Worm (Caenorhabditis elegans) whole organism, young adult: ENCODE results near the gene C54G10.1.
A peak's percentile ranks its signal among the peaks of the same experiment; 100 is the strongest.

Source experiments
- B0035.1 ChIP-seq: sonication (generic microtip); optimal IDR thresholded peaks from 2 replicates; lab custom pipeline; 2016; ENCODE audit warnings: missing genetic modification characterization, mild to moderate bottlenecking, missing compliant biosample characterization, missing genotype, missing genetic modification reagents
- B0261.1 ChIP-seq: sonication (generic microtip); optimal IDR thresholded peaks from 2 replicates; lab custom pipeline; 2016; ENCODE audit warnings: mild to moderate bottlenecking, missing genetic modification characterization, moderate library complexity, missing compliant biosample characterization
- C06A6.2 ChIP-seq: fragments of 200-800 bp; sonication (Bioruptor generic); conservative IDR thresholded peaks from 2 replicates; pipeline ENCODE4 v1.3.6; 2022; ENCODE audit warnings: missing genetic modification characterization, missing compliant biosample characterization
- C17E4.6 ChIP-seq: fragments of 200-800 bp; sonication (Bioruptor generic); IDR thresholded peaks from 2 replicates; pipeline ENCODE4 v1.3.6; 2022; ENCODE audit warnings: missing genetic modification reagents, missing genetic modification characterization, missing compliant biosample characterization
- F22D6.2 ChIP-seq: sonication (generic microtip); optimal IDR thresholded peaks from 2 replicates; lab custom pipeline; 2016; ENCODE audit warnings: mild to moderate bottlenecking, missing genetic modification characterization, missing compliant biosample characterization
- K12H6.12 ChIP-seq: fragments of 200-800 bp; sonication (Bioruptor generic); optimal IDR thresholded peaks from 2 replicates; lab custom pipeline; 2018; ENCODE audit warnings: mild to moderate bottlenecking, missing genetic modification characterization, missing compliant biosample characterization
- T07F8.4 ChIP-seq: sonication (generic microtip); optimal IDR thresholded peaks from 2 replicates; lab custom pipeline; 2016; ENCODE audit warnings: mild to moderate bottlenecking, missing genetic modification characterization, moderate library complexity, missing compliant biosample characterization
- T26A5.8 ChIP-seq: sonication (generic microtip); optimal IDR thresholded peaks from 2 replicates; lab custom pipeline; 2016; ENCODE audit warnings: missing genetic modification characterization, missing compliant biosample characterization
- Y53F4B.3 ChIP-seq: fragments of 200-800 bp; sonication (Bioruptor generic); IDR thresholded peaks from 2 replicates; pipeline ENCODE4 v1.3.6; 2022; ENCODE audit warnings: missing genetic modification reagents, missing genetic modification characterization, missing compliant biosample characterization
- Y53G8AR.9 ChIP-seq: fragments of 200-800 bp; sonication (Bioruptor generic); conservative IDR thresholded peaks from 2 replicates; pipeline ENCODE4 v1.3.6; 2022; ENCODE audit warnings: missing genetic modification reagents, missing genetic modification characterization, missing compliant biosample characterization
- Y56A3A.18 ChIP-seq: fragments of 200-800 bp; sonication (Bioruptor generic); IDR thresholded peaks from 2 replicates; pipeline ENCODE4 v1.3.6; 2022; ENCODE audit warnings: missing genetic modification reagents, missing genetic modification characterization, missing compliant biosample characterization
- Y67H2A.10 ChIP-seq: fragments of 200-800 bp; sonication (Bioruptor generic); conservative IDR thresholded peaks from 2 replicates; pipeline ENCODE4 v1.3.6; 2022; ENCODE audit warnings: missing genetic modification reagents, missing genetic modification characterization, missing compliant biosample characterization
- Y95B8A.8 ChIP-seq: fragments of 200-800 bp; sonication (Bioruptor generic); IDR thresholded peaks from 2 replicates; pipeline ENCODE4 v1.3.6; 2022; ENCODE audit warnings: missing genetic modification reagents, missing genetic modification characterization, missing compliant biosample characterization
- ZK185.1 ChIP-seq: sonication (generic microtip); optimal IDR thresholded peaks from 2 replicates; lab custom pipeline; 2016; ENCODE audit warnings: mild to moderate bottlenecking, missing genetic modification characterization, missing compliant biosample characterization; ENCODE audit not compliant: poor library complexity, severe bottlenecking
- aptf-2 ChIP-seq: fragments of 200-800 bp; sonication (Bioruptor generic); conservative IDR thresholded peaks from 2 replicates; pipeline ENCODE4 v1.3.6; 2022; ENCODE audit warnings: missing genetic modification reagents, missing genetic modification characterization, missing compliant biosample characterization
- aptf-3 ChIP-seq: fragments of 200-800 bp; sonication (Bioruptor generic); IDR thresholded peaks from 2 replicates; pipeline ENCODE4 v1.3.6; 2022; ENCODE audit warnings: missing genetic modification characterization, missing compliant biosample characterization
- ccch-3 ChIP-seq: fragments of 200-800 bp; sonication (Bioruptor generic); optimal IDR thresholded peaks from 2 replicates; lab custom pipeline; 2018; ENCODE audit warnings: mild to moderate bottlenecking, missing genetic modification characterization, missing compliant biosample characterization
- ceh-27 ChIP-seq: fragments of 200-800 bp; sonication (Bioruptor generic); optimal IDR thresholded peaks from 2 replicates; lab custom pipeline; 2018; ENCODE audit warnings: mild to moderate bottlenecking, missing genetic modification characterization, moderate library complexity, missing compliant biosample characterization
- ceh-40 ChIP-seq: fragments of 200-800 bp; sonication (Bioruptor generic); IDR thresholded peaks from 2 replicates; pipeline ENCODE4 v1.3.6; 2022; ENCODE audit warnings: missing genetic modification characterization, missing compliant biosample characterization
- efl-1 ChIP-seq: fragments of 150-350 bp; optimal IDR thresholded peaks from 2 replicates; lab custom pipeline; 2014; ENCODE audit warnings: missing biosample characterization, missing genetic modification reagents, missing genetic modification characterization
- egl-44 ChIP-seq: fragments of 200-800 bp; sonication (Bioruptor generic); IDR thresholded peaks from 2 replicates; pipeline ENCODE4 v1.3.6; 2022; ENCODE audit warnings: missing genetic modification reagents, missing genetic modification characterization, missing compliant biosample characterization
- egrh-3 ChIP-seq: fragments of 200-800 bp; sonication (Bioruptor generic); IDR thresholded peaks from 2 replicates; pipeline ENCODE4 v1.3.6; 2022; ENCODE audit warnings: missing genetic modification reagents, missing genetic modification characterization, missing compliant biosample characterization
- gei-17 ChIP-seq: fragments of 200-800 bp; sonication (Bioruptor generic); optimal IDR thresholded peaks from 2 replicates; lab custom pipeline; 2018; ENCODE audit warnings: mild to moderate bottlenecking, missing genetic modification characterization, missing compliant biosample characterization
- hlh-26 ChIP-seq: fragments of 200-800 bp; sonication (Bioruptor generic); conservative IDR thresholded peaks from 2 replicates; pipeline ENCODE4 v1.3.6; 2022; ENCODE audit warnings: missing genetic modification reagents, missing genetic modification characterization, missing compliant biosample characterization
- lag-1 ChIP-seq: fragments of 200-800 bp; sonication (Bioruptor generic); IDR thresholded peaks from 2 replicates; pipeline ENCODE4 v1.3.6; 2022; ENCODE audit warnings: missing genetic modification reagents, missing genetic modification characterization, missing compliant biosample characterization
- let-526 ChIP-seq: fragments of 200-800 bp; sonication (Bioruptor generic); IDR thresholded peaks from 2 replicates; pipeline ENCODE4 v1.3.6; 2022; ENCODE audit warnings: missing genetic modification reagents, missing genetic modification characterization, missing compliant biosample characterization
- lin-26 ChIP-seq: fragments of 200-800 bp; sonication (Bioruptor generic); IDR thresholded peaks from 2 replicates; pipeline ENCODE4 v1.3.6; 2022; ENCODE audit warnings: missing genetic modification reagents, missing genetic modification characterization, missing compliant biosample characterization
- lin-40 ChIP-seq: sonication (generic microtip); optimal IDR thresholded peaks from 2 replicates; lab custom pipeline; 2016; ENCODE audit warnings: missing genetic modification characterization, mild to moderate bottlenecking, missing compliant biosample characterization, missing genotype, missing genetic modification reagents
- lsy-27 ChIP-seq: sonication (generic microtip); optimal IDR thresholded peaks from 2 replicates; lab custom pipeline; 2017; ENCODE audit warnings: missing genetic modification characterization, mild to moderate bottlenecking, missing compliant biosample characterization, antibody characterized with exemption, missing genotype, borderline replicate concordance; ENCODE audit not compliant: insufficient read depth
- mcd-1 ChIP-seq: fragments of 200-800 bp; sonication (Bioruptor generic); IDR thresholded peaks from 2 replicates; pipeline ENCODE4 v1.3.6; 2022; ENCODE audit warnings: missing genetic modification reagents, missing genetic modification characterization, missing compliant biosample characterization
- mes-4 ChIP-seq: sonication (generic microtip); optimal IDR thresholded peaks from 2 replicates; lab custom pipeline; 2016; ENCODE audit warnings: missing genotype, missing genetic modification characterization, missing compliant biosample characterization
- nfya-1 ChIP-seq: sonication (generic microtip); optimal IDR thresholded peaks from 2 replicates; lab custom pipeline; 2017; ENCODE audit warnings: antibody characterized with exemption, missing compliant biosample characterization, missing genetic modification characterization, borderline replicate concordance; ENCODE audit not compliant: insufficient read depth
- nfya-2 ChIP-seq: fragments of 200-800 bp; sonication (Bioruptor generic); IDR thresholded peaks from 2 replicates; pipeline ENCODE4 v1.3.6; 2022; ENCODE audit warnings: missing genetic modification reagents, missing genetic modification characterization, missing compliant biosample characterization
- nhr-179 ChIP-seq: sonication (generic microtip); optimal IDR thresholded peaks from 2 replicates; lab custom pipeline; 2016; ENCODE audit warnings: mild to moderate bottlenecking, missing genetic modification characterization, missing compliant biosample characterization
- nhr-90 ChIP-seq: sonication (generic microtip); optimal IDR thresholded peaks from 2 replicates; lab custom pipeline; 2016; ENCODE audit warnings: missing genotype, mild to moderate bottlenecking, missing genetic modification characterization, missing compliant biosample characterization
- pha-4 ChIP-seq: fragments of 150-350 bp; sonication (generic microtip); optimal IDR thresholded peaks from 2 replicates; lab custom pipeline; 2014; ENCODE audit warnings: missing biosample characterization, missing genetic modification reagents, missing genetic modification characterization
- rec-8 ChIP-seq, 2 experiments: sonication (generic microtip); optimal IDR thresholded peaks; 2 replicates each; lab custom pipeline; 2016; ENCODE audit warnings: mild to moderate bottlenecking in 2 of 2, missing genetic modification characterization in 2 of 2, missing genetic modification reagents in 2 of 2, missing genotype in 2 of 2, missing biosample characterization in 1 of 2, missing compliant biosample characterization in 1 of 2, moderate library complexity in 1 of 2
- rpc-1 ChIP-seq, 2 experiments: fragments of 150-350 bp in 1 of 2; sonication (generic microtip) in 1 of 2; optimal IDR thresholded peaks; 2 replicates each; lab custom pipeline; 2014 to 2018; ENCODE audit warnings: missing biosample characterization in 1 of 2, missing genetic modification characterization in 1 of 2, missing genetic modification reagents in 1 of 2, missing genotype in 1 of 2
- snpc-1.1 ChIP-seq: sonication (generic microtip); optimal IDR thresholded peaks from 2 replicates; lab custom pipeline; 2017; ENCODE audit warnings: missing genetic modification characterization, mild to moderate bottlenecking, missing compliant biosample characterization, antibody characterized with exemption, moderate library complexity, missing genotype, missing genetic modification reagents; ENCODE audit not compliant: insufficient read depth
- somi-1 ChIP-seq: fragments of 200-800 bp; sonication (Bioruptor generic); optimal IDR thresholded peaks from 2 replicates; lab custom pipeline; 2018; ENCODE audit warnings: mild to moderate bottlenecking, missing genetic modification characterization, missing compliant biosample characterization
- tbx-9 ChIP-seq: sonication (generic microtip); optimal IDR thresholded peaks from 2 replicates; lab custom pipeline; 2016; ENCODE audit warnings: borderline replicate concordance, missing genetic modification characterization, inconsistent platforms, missing compliant biosample characterization
- unc-62 ChIP-seq: fragments of 150-350 bp; optimal IDR thresholded peaks from 2 replicates; lab custom pipeline; 2014; ENCODE audit warnings: missing biosample characterization, missing genetic modification reagents, missing genetic modification characterization
- xnd-1 ChIP-seq: sonication (generic microtip); optimal IDR thresholded peaks from 2 replicates; lab custom pipeline; 2016; ENCODE audit warnings: missing genotype, missing genetic modification reagents, missing genetic modification characterization, missing compliant biosample characterization
- ztf-18 ChIP-seq: sonication (generic microtip); optimal IDR thresholded peaks from 2 replicates; lab custom pipeline; 2016; ENCODE audit warnings: missing genotype, mild to moderate bottlenecking, missing genetic modification characterization, missing compliant biosample characterization
- ztf-22 ChIP-seq: fragments of 200-800 bp; sonication (Bioruptor generic); optimal IDR thresholded peaks from 2 replicates; lab custom pipeline; 2018; ENCODE audit warnings: mild to moderate bottlenecking, missing genetic modification characterization, moderate library complexity, missing compliant biosample characterization
- ztf-3 ChIP-seq: fragments of 200-800 bp; sonication (Bioruptor generic); optimal IDR thresholded peaks from 2 replicates; lab custom pipeline; 2018; ENCODE audit warnings: mild to moderate bottlenecking, missing genetic modification characterization, missing compliant biosample characterization

C54G10.1 gene

ce11 chrV:14685435-14686058 is 44.6 kb downstream of the C54G10.1 start, which contains the start of gene C47E8.4:
C47E8.4 (minus strand) TSS chrV:14685485.
- peak; percentile 62; the same call in 1 of the 2 replicates for TF ChIP-seq Y56A3A.18 (GFP tag; lab: Robert Waterston, UW)
- TF ChIP-seq F22D6.2 (tag; lab: Kevin White, UChicago) = peak; percentile 88
- TF ChIP-seq ceh-27 (GFP tag; lab: Kevin White, UChicago) = peak; percentile 98
- TF ChIP-seq B0261.1 (tag; lab: Kevin White, UChicago) = peak; percentile 41
- TF ChIP-seq efl-1 (GFP tag; lab: Kevin White, UChicago) = peak; percentile 66
- peak; percentile 85 for TF ChIP-seq ztf-3 (GFP tag; lab: Kevin White, UChicago)
- peak; percentile 90 for TF ChIP-seq ccch-3 (GFP tag; lab: Kevin White, UChicago)
- TF ChIP-seq B0035.1 = peak; percentile 89
- TF ChIP-seq C17E4.6 (GFP tag; lab: Robert Waterston, UW) = peak; percentile 89
- TF ChIP-seq nfya-1 = no peak
- TF ChIP-seq lin-26 (GFP tag; lab: Robert Waterston, UW) = no peak
- no peak for TF ChIP-seq lag-1 (GFP tag; lab: Robert Waterston, UW)
- TF ChIP-seq ZK185.1 (tag; lab: Kevin White, UChicago) = peak; percentile 97
- no peak for TF ChIP-seq lsy-27 (tag; lab: Kevin White, UChicago)
- peak; percentile 44 for TF ChIP-seq T07F8.4
- no peak for TF ChIP-seq ceh-40 (GFP tag; lab: Robert Waterston, UW)
- TF ChIP-seq ztf-22 = peak; percentile 85
- peak; percentile 75 for TF ChIP-seq xnd-1 (tag; lab: Kevin White, UChicago)
- TF ChIP-seq mes-4 = no peak
- peak; percentile 99 for TF ChIP-seq nfya-2 (GFP tag; lab: Robert Waterston, UW)
- TF ChIP-seq let-526 (GFP tag; lab: Robert Waterston, UW) = peak; percentile 96
- TF ChIP-seq egl-44 (GFP tag; lab: Robert Waterston, UW) = peak; percentile 73
- TF ChIP-seq ztf-18 = peak; percentile 65
- TF ChIP-seq K12H6.12 = peak; percentile 96
- no peak for TF ChIP-seq T26A5.8 (tag; lab: Kevin White, UChicago)
- peak; percentile 56 for TF ChIP-seq rpc-1 (optimal IDR thresholded peaks at IDR 0.05; lab: Kevin White, UChicago)
- TF ChIP-seq rpc-1 (tag; optimal IDR thresholded peaks at IDR 0.05; lab: Kevin White, UChicago) = peak; percentile 0
- peak; percentile 100 for TF ChIP-seq mcd-1 (GFP tag; lab: Robert Waterston, UW)
- peak; percentile 34; the same call in 1 of the 2 replicates for TF ChIP-seq egrh-3
- TF ChIP-seq gei-17 (GFP tag; lab: Kevin White, UChicago) = peak; percentile 69
- TF ChIP-seq somi-1 (GFP tag; lab: Kevin White, UChicago) = peak; percentile 90
- peak; percentile 95 for TF ChIP-seq Y53G8AR.9
- peak; percentile 32 for TF ChIP-seq snpc-1.1
- TF ChIP-seq aptf-2 (GFP tag; lab: Robert Waterston, UW) = peak; percentile 68
- TF ChIP-seq nhr-90 = no peak
- peak; percentile 80; the same call in 1 of the 2 replicates for TF ChIP-seq Y95B8A.8
- TF ChIP-seq rec-8 (tag; optimal IDR thresholded peaks at IDR 0.05; lab: Kevin White, UChicago) = peak; percentile 63 to 81
- TF ChIP-seq pha-4 (tag; lab: Kevin White, UChicago) = peak; percentile 8
- TF ChIP-seq nhr-179 (tag; lab: Kevin White, UChicago) = no peak
- peak; percentile 48; the same call in 1 of the 2 replicates for TF ChIP-seq Y53F4B.3 (GFP tag; lab: Robert Waterston, UW)
- TF ChIP-seq tbx-9 = no peak
- TF ChIP-seq C06A6.2 (GFP tag; lab: Robert Waterston, UW) = peak; percentile 94
- TF ChIP-seq unc-62 = peak; percentile 34
- TF ChIP-seq aptf-3 = peak; percentile 75; the same call in 1 of the 2 replicates
- no peak for TF ChIP-seq hlh-26 (GFP tag; lab: Robert Waterston, UW)
- TF ChIP-seq lin-40 (tag; lab: Kevin White, UChicago) = peak; percentile 98
- TF ChIP-seq Y67H2A.10 (GFP tag; lab: Robert Waterston, UW) = peak; percentile 93
